Worm (Caenorhabditis elegans) whole organism, L1 larva: ENCODE measurements around the gene xbx-1.

Experiments
- ces-1 ChIP-seq: fragments of 150-350 bp; optimal IDR thresholded peaks from 2 replicates; lab custom pipeline; 2014; ENCODE audit warnings: missing biosample characterization, missing genetic modification reagents, missing genetic modification characterization
- egl-27 ChIP-seq, 2 experiments: fragments of 150-350 bp in 1 of 2; sonication (generic microtip); optimal IDR thresholded peaks; 3 replicates each; lab custom pipeline; 2017 to 2018; ENCODE audit warnings: missing biosample characterization in 2 of 2, missing genetic modification characterization in 2 of 2, missing genetic modification reagents in 2 of 2
- lin-15B ChIP-seq: fragments of 150-350 bp; sonication (generic microtip); optimal IDR thresholded peaks from 3 replicates; lab custom pipeline; 2014; ENCODE audit warnings: missing biosample characterization, missing genetic modification characterization
- lin-39 ChIP-seq: fragments of 150-350 bp; optimal IDR thresholded peaks from 2 replicates; lab custom pipeline; 2014; ENCODE audit warnings: missing biosample characterization, missing genetic modification reagents, missing genetic modification characterization
- snpc-4 ChIP-seq: fragments of 150-350 bp; optimal IDR thresholded peaks from 2 replicates; lab custom pipeline; 2014; ENCODE audit warnings: missing biosample characterization, missing genetic modification characterization
- unc-86 ChIP-seq: sonication (generic microtip); optimal IDR thresholded peaks from 2 replicates; lab custom pipeline; 2016; ENCODE audit warnings: missing genetic modification characterization, missing compliant biosample characterization
- ztf-11 ChIP-seq, 2 experiments: sonication (generic microtip); optimal IDR thresholded peaks; 2 replicates each; lab custom pipeline; 2016 to 2017; ENCODE audit warnings: missing genetic modification characterization in 2 of 2, missing biosample characterization in 1 of 2, missing compliant biosample characterization in 1 of 2

DNA sequence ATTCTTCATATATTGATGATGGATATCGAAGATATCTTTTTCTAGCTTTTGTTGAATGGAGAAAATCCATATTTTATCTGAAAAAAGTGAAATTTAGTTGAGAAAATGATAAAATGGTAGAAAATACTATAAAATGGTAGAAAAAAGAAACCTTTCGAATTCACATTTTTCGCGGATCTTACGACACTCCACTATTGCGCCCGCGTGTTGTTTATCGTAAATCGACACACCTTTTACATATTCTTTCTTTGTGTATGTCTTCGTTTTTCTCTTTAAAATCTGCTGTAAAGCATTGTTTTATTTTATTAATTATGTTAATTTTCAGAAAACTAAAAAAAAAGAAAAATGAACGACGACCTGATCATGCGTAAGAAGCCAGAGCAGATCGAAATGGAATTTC lies 10.8 kb downstream of the xbx-1 start, which contains the start of the genes cdt-2 and T01C3.2:
- TF ChIP-seq lin-39 (tag; lab: Kevin White, UChicago) (no peak), egl-27 (tag; optimal IDR thresholded peaks at IDR 0.05; lab: Kevin White, UChicago) (no peak), ces-1 (GFP tag; lab: Kevin White, UChicago) (no peak), unc-86 (peak; percentile 12), ztf-11 (tag; optimal IDR thresholded peaks at IDR 0.05; lab: Kevin White, UChicago) (no peak), snpc-4 (tag; lab: Kevin White, UChicago) (no peak), lin-15B (tag; lab: Kevin White, UChicago) (peak; percentile 24)
